Worm (Caenorhabditis elegans): ENCODE data around the gene nhr-170.

nhr-170 gene

DNA sequence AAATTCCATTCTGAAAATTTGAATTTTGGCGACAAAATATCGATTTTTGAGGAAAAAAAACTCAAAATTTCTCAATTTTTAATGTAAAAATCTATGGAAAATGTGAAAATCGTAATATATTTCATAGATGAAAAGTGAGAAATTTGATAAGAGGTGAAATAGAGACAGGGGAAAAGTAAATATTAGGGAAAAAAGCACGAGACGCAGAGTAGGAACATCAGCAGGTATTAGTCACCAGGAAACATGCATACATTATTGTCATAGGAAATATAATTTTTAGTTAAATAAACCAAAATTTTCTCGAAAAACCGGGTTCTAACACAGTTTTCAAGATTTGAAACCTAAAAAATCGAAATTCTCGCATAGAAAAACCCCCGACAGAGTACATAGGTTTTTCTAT, at the start of gene nhr-170:
nhr-170 (minus strand) TSS at position 16 of the 400 bp plus-strand sequence.
- TF ChIP-seq tbx-7 (tag; optimal IDR thresholded peaks at IDR 0.05) = no peak
- TF ChIP-seq pat-9 (tag; optimal IDR thresholded peaks at IDR 0.05) = no peak
- TF ChIP-seq K09A11.1 (tag; optimal IDR thresholded peaks at IDR 0.05; ENCODE audit: insufficient read depth) = no peak

DNA sequence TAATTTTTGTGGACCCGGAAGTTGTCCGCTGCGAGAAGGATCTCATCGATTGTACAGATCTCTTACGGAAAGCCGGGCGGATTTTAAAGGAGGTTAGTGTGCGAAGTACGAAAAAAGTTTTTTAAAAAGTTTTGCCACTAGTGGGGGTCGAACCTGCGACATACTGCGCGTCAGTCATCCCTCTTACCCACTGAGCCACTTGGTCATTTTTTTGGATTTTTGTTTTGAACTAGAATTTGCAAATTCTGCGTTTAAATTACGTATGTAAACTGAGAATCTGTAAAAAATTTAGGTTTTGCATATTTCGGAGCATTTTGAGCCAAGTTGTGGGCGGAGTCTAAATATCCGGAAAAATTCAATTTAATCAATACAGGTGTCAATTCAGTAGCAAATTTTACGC, 48.0 kb upstream of the nhr-170 start:
- TF ChIP-seq unc-55 (GFP tag; optimal IDR thresholded peaks at IDR 0.05) (no peak), ceh-18 (tag; optimal IDR thresholded peaks at IDR 0.05) (no peak), ztf-16 (tag; optimal IDR thresholded peaks at IDR 0.05) (no peak), Y22D7AL.16 (tag; optimal IDR thresholded peaks at IDR 0.05) (no peak), ahr-1 (tag; optimal IDR thresholded peaks at IDR 0.05) (no peak), ets-4 (tag; optimal IDR thresholded peaks at IDR 0.05) (no peak)

DNA sequence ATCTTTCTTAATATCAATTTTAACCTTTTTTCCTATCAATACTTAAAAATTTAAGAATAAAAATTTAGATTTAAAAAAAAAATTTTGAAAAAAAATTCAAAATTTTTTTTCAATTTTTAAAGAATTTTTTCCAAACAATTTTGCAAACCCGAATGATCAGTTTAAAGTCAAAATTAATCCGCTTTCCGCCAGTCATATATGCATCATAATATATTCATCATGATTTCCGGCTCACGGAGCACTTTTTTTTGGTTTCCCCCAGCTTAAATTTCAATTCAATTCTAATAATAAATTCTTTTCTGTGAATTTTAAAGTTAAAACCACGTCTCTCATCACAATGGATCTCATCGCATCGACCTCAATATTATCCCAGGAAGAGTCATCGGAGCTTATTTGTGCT, 45.9 kb upstream of the nhr-170 start, which contains the start of gene nhr-230:
nhr-230 (plus strand) TSS at position 301 of the 400 bp plus-strand sequence.
- TF ChIP-seq Y22D7AL.16 (tag; optimal IDR thresholded peaks at IDR 0.05) (no peak), ama-1 (optimal IDR thresholded peaks at IDR 0.05) (no peak), unc-55 (GFP tag; optimal IDR thresholded peaks at IDR 0.05) (no peak), pqm-1 (tag; optimal IDR thresholded peaks at IDR 0.05) (no peak), unc-42 (tag; optimal IDR thresholded peaks at IDR 0.05) (no peak), F13H6.1 (tag; optimal IDR thresholded peaks at IDR 0.05) (no peak), pag-3 (tag; optimal IDR thresholded peaks at IDR 0.05; ENCODE audit: borderline replicate concordance) (no peak), ceh-24 (tag; optimal IDR thresholded peaks at IDR 0.05) (no peak), tbx-2 (tag; optimal IDR thresholded peaks at IDR 0.05) (no peak), pros-1 (tag; optimal IDR thresholded peaks at IDR 0.05) (no peak), ceh-22 (tag; optimal IDR thresholded peaks at IDR 0.05) (no peak), ttx-3 (tag; optimal IDR thresholded peaks at IDR 0.05) (no peak), eyg-1 (tag; optimal IDR thresholded peaks at IDR 0.05) (no peak), elt-2 (tag; optimal IDR thresholded peaks at IDR 0.05) (no peak), dve-1 (tag; optimal IDR thresholded peaks at IDR 0.05) (no peak)

DNA sequence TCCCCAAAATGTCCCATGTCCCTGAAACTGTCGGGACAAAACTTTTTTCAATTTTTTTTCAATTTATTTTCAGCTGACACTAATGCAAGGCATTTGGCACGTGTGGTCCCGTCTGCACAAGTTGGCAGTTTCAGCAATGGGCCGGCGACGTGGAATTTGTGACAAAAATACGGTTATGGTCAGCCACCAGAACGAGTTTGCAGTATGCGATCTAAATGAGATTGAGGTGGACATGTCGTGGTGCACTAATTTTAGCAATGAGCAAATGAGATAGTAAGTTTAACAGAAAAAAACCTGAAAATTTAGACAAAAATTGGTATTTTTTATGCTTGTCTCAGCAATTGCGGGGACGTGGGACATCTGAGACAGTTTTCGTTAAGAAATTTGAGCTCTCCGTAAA, 41.8 kb upstream of the nhr-170 start:
- TF ChIP-seq hlh-6 (tag; optimal IDR thresholded peaks at IDR 0.05) (no peak), unc-55 (GFP tag; optimal IDR thresholded peaks at IDR 0.05) (no peak), nhr-232 (tag; optimal IDR thresholded peaks at IDR 0.05) (no peak), Y22D7AL.16 (tag; optimal IDR thresholded peaks at IDR 0.05) (no peak), C08G9.2 (tag; optimal IDR thresholded peaks at IDR 0.05) (no peak), C38D4.7 (GFP tag; optimal IDR thresholded peaks at IDR 0.05) (no peak), elt-4 (tag; optimal IDR thresholded peaks at IDR 0.05) (no peak), ztf-16 (tag; optimal IDR thresholded peaks at IDR 0.05) (no peak), pros-1 (tag; optimal IDR thresholded peaks at IDR 0.05) (no peak), npax-4 (tag; optimal IDR thresholded peaks at IDR 0.05) (no peak), sdc-2 (tag; optimal IDR thresholded peaks at IDR 0.05) (no peak), unc-42 (tag; optimal IDR thresholded peaks at IDR 0.05) (no peak), odd-2 (tag; optimal IDR thresholded peaks at IDR 0.05) (no peak), che-1 (tag; optimal IDR thresholded peaks at IDR 0.05) (no peak), ceh-30 (tag; optimal IDR thresholded peaks at IDR 0.05) (no peak), fkh-10 (GFP tag; optimal IDR thresholded peaks at IDR 0.05) (no peak)

DNA sequence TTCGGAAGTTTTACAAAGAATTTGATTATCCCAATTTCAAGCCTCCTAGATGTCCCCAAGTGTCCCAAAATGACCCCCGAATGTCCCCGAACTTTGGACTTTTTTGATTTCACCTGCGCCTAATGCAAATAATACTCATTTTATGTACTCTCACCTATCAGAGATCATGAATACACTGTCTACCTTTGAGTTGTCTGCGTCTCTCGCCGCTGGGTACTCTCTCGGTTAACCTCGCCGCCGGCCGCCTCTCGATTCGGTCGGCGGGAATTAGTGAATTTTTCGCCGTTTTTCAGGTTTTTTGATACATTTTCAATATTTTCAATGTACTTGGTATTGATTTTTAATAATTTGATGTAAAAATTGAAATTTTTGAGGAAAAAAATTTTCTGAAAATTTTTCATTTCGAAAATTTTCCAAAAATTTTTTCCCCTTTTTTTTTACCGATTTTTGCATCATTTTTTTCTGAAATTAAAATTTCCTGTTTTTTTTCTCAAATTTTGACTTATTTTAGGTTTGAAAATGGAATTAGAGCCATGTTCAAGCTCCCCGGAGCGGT, 38.3 kb upstream of the nhr-170 start, which contains the start of gene nhr-65:
nhr-65 (plus strand) TSS at position 506 of the 556 bp plus-strand sequence.
- TF ChIP-seq nfya-1 (tag; optimal IDR thresholded peaks at IDR 0.05) (peak; percentile 17), pag-3 (tag; optimal IDR thresholded peaks at IDR 0.05; ENCODE audit: borderline replicate concordance) (no peak), syd-9 (tag; optimal IDR thresholded peaks at IDR 0.05) (no peak), hlh-13 (GFP tag; optimal IDR thresholded peaks at IDR 0.05) (no peak), nhr-232 (tag; optimal IDR thresholded peaks at IDR 0.05) (no peak), unc-42 (tag; optimal IDR thresholded peaks at IDR 0.05) (no peak), lim-6 (tag; optimal IDR thresholded peaks at IDR 0.05) (no peak)
